Fruit fly (Drosophila melanogaster) whole organism, adult: ENCODE data around the gene obst-A.

Source experiments
- CG1620 ChIP-seq: fragments of 200-800 bp; sonication (Bioruptor generic); optimal IDR thresholded peaks from 2 replicates; lab custom pipeline; 2016; ENCODE audit warnings: missing biosample characterization, missing genetic modification characterization
- CG5204 ChIP-seq: fragments of 200-800 bp; sonication (Bioruptor generic); optimal IDR thresholded peaks from 2 replicates; lab custom pipeline; 2016; ENCODE audit warnings: missing biosample characterization, missing genetic modification characterization
- CG7101 ChIP-seq: fragments of 200-800 bp; sonication (Bioruptor generic); optimal IDR thresholded peaks from 2 replicates; lab custom pipeline; 2018; ENCODE audit warnings: missing biosample characterization, mild to moderate bottlenecking, missing genetic modification characterization, moderate library complexity
- Crg-1 ChIP-seq: fragments of 200-800 bp; sonication (Bioruptor generic); optimal IDR thresholded peaks from 2 replicates; lab custom pipeline; 2016; ENCODE audit warnings: missing biosample characterization, missing genetic modification characterization
- Hr96 ChIP-seq: fragments of 200-800 bp; sonication (Bioruptor generic); optimal IDR thresholded peaks from 2 replicates; lab custom pipeline; 2016; ENCODE audit warnings: missing biosample characterization, missing genetic modification characterization
- Mnt ChIP-seq: fragments of 200-800 bp; sonication (Bioruptor generic); optimal IDR thresholded peaks from 2 replicates; lab custom pipeline; 2016; ENCODE audit warnings: missing biosample characterization, mild to moderate bottlenecking, missing genetic modification characterization
- bab1 ChIP-seq: fragments of 200-800 bp; sonication (Bioruptor generic); optimal IDR thresholded peaks from 3 replicates; lab custom pipeline; 2019; ENCODE audit warnings: missing biosample characterization, mild to moderate bottlenecking, missing genetic modification characterization, moderate library complexity
- cic ChIP-seq: fragments of 200-800 bp; sonication (Bioruptor generic); optimal IDR thresholded peaks from 2 replicates; lab custom pipeline; 2017; ENCODE audit warnings: missing biosample characterization, mild to moderate bottlenecking, missing genetic modification characterization, moderate library complexity
- kay ChIP-seq: fragments of 200-800 bp; sonication (Bioruptor generic); peaks from one replicate; lab custom pipeline; 2016; ENCODE audit warnings: missing biosample characterization, missing genetic modification characterization, borderline replicate concordance
- ovo ChIP-seq: fragments of 200-800 bp; sonication (Bioruptor generic); optimal IDR thresholded peaks from 2 replicates; lab custom pipeline; 2016; ENCODE audit warnings: missing biosample characterization, missing genetic modification characterization

- TF ChIP-seq cic (GFP tag; lab: Kevin White, UChicago) (no peak), Hr96 (no peak), Crg-1 (GFP tag; lab: Kevin White, UChicago) (no peak), CG5204 (no peak), ovo (GFP tag; lab: Kevin White, UChicago) (no peak), kay (GFP tag; lab: Kevin White, UChicago) (no peak), Mnt (GFP tag; lab: Kevin White, UChicago) (no peak), CG1620 (GFP tag; lab: Kevin White, UChicago) (no peak), bab1 (GFP tag; lab: Kevin White, UChicago) (no peak), CG7101 (tag; lab: Kevin White, UChicago) (no peak)
Measured at dm6 chrX:20237914-20238313, 1.7 kb upstream of the obst-A start.
